Fruit fly (Drosophila melanogaster): Measurements from ENCODE around the gene CG5946.

The CG5946 gene

DNA sequence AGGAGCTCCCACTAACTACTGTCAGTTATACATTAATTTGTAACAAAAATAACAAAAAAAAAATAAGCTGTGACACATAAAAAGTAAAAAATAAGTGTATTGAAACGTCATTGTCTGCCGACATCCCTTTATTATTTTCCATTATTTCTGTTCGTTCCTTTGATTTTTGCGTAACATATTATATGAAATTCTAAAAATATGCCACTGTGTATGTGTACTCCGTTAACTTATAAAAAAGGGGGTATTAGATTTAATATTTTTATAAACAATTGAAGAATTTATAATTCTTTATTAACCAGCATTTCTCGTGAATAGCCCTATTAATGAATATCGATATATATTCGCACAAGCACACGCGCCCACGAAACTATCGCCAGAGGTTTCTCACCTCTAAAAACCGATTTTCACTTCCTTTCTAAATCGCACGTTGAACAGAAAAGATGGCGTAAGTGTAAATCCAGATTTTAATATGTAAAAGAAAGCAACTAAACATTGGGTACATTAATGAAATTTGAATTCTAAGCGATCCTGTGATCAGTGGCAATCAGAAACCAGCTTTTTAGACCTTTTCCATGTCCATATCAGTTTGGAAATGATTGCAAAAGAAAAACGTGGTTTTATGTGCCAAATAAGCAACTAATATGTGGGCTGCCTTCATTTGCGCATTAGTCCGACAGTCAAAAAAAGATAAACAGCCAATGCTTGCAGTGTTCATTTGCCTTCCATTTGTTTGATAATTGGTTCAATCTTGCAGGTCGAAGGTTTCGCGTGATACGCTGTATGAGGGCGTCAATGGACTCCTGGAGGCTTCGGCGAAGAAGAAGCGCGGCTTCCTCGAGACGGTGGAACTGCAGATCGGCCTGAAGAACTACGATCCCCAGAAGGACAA lies 615 bp upstream of the CG5946 start, which contains the start of gene RpL10Ab (continued):
- TF ChIP-seq CG6791 (GFP tag; IDR thresholded peaks at IDR 0.05; ENCODE audit: partially characterized antibody) (peak; percentile 92), Jarid2 (GFP tag; optimal IDR thresholded peaks at IDR 0.05) (peak; percentile 45), gt (GFP tag; IDR thresholded peaks at IDR 0.05) (no peak), CG7372 (GFP tag; IDR thresholded peaks at IDR 0.05) (peak; percentile 66; the same call in 1 of the 2 replicates), CG13123 (GFP tag; optimal IDR thresholded peaks at IDR 0.05) (no peak), CG12659 (GFP tag; optimal IDR thresholded peaks at IDR 0.05) (peak; percentile 47), NK7.1 (GFP tag; optimal IDR thresholded peaks at IDR 0.05) (no peak), dan (GFP tag; IDR thresholded peaks at IDR 0.05) (0 out of 2 replicates have a peak, but pooled peaks have one; percentile 22), emc (GFP tag; optimal IDR thresholded peaks at IDR 0.05) (peak; percentile 6), CG34224 (GFP tag; IDR thresholded peaks at IDR 0.05; ENCODE audit: partially characterized antibody) (peak; percentile 53), CG6854 (GFP tag; optimal IDR thresholded peaks at IDR 0.05) (no peak), sqz (GFP tag; optimal IDR thresholded peaks at IDR 0.05) (peak; percentile 28), CG6813 (GFP tag; optimal IDR thresholded peaks at IDR 0.05) (peak; percentile 49), CG8290 (GFP tag; optimal IDR thresholded peaks at IDR 0.05) (no peak), CG8290 (tag; optimal IDR thresholded peaks at IDR 0.05) (peak in 1 of 2 experiments; percentile 81), Fer2 (tag; optimal IDR thresholded peaks at IDR 0.05) (peak; percentile 7), ttk (GFP tag; IDR thresholded peaks at IDR 0.05) (peak; percentile 48; the same call in 1 of the 2 replicates), salm (tag; optimal IDR thresholded peaks at IDR 0.05) (peak; percentile 17), grn (GFP tag; optimal IDR thresholded peaks at IDR 0.05) (no peak), pum (GFP tag; optimal IDR thresholded peaks at IDR 0.05) (peak; percentile 19), chinmo (GFP tag; IDR thresholded peaks at IDR 0.05; ENCODE audit: partially characterized antibody) (peak; percentile 66; the same call in 1 of the 4 replicates), Nf-YA (GFP tag; IDR thresholded peaks at IDR 0.05) (0 out of 2 replicates have a peak, but pooled peaks have one; percentile 51), CG9876 (GFP tag; optimal IDR thresholded peaks at IDR 0.05) (peak; percentile 47), CG14441 (GFP tag; IDR thresholded peaks at IDR 0.05) (peak; percentile 59), danr (GFP tag; IDR thresholded peaks at IDR 0.05) (peak; percentile 54; the same call in 1 of the 2 replicates), CG6654 (GFP tag; optimal IDR thresholded peaks at IDR 0.05) (peak; percentile 61), peb (GFP tag; IDR thresholded peaks at IDR 0.05) (no peak), dmrt11E (tag; optimal IDR thresholded peaks at IDR 0.05) (peak; percentile 25), H15 (GFP tag; IDR thresholded peaks at IDR 0.05) (peak; percentile 68; the same call in 2 of the 3 replicates), CG5245 (GFP tag; optimal IDR thresholded peaks at IDR 0.05) (peak; percentile 6), dimm (GFP tag; IDR thresholded peaks at IDR 0.05) (0 out of 2 replicates have a peak, but pooled peaks have one; percentile 9), hbn (GFP tag; IDR thresholded peaks at IDR 0.05; ENCODE audit: partially characterized antibody) (peak; percentile 63), cg (GFP tag; optimal IDR thresholded peaks at IDR 0.05) (no peak), eyg (GFP tag; optimal IDR thresholded peaks at IDR 0.05) (no peak), CG43689 (GFP tag; IDR thresholded peaks at IDR 0.05) (peak; percentile 23; the same call in 1 of the 2 replicates), E2f1 (GFP tag; IDR thresholded peaks at IDR 0.05) (peak; percentile 58), CG9817 (tag; optimal IDR thresholded peaks at IDR 0.05) (peak; percentile 76), CG10267 (tag; optimal IDR thresholded peaks at IDR 0.05) (peak; percentile 33), trem (tag; optimal IDR thresholded peaks at IDR 0.05) (peak; percentile 79), CG10431 (GFP tag; optimal IDR thresholded peaks at IDR 0.05) (peak; percentile 42), nau (GFP tag; optimal IDR thresholded peaks at IDR 0.05) (peak; percentile 70), Stat92E (GFP tag; optimal IDR thresholded peaks at IDR 0.05) (no peak), Dek (tag; optimal IDR thresholded peaks at IDR 0.05) (peak; percentile 48), Kr (GFP tag; optimal IDR thresholded peaks at IDR 0.05) (no peak), HHEX (GFP tag; optimal IDR thresholded peaks at IDR 0.05) (peak; percentile 51), bab2 (GFP tag; optimal IDR thresholded peaks at IDR 0.05) (no peak), rib (GFP tag; IDR thresholded peaks at IDR 0.05) (peak; percentile 67; the same call in 1 of the 2 replicates), br (optimal IDR thresholded peaks at IDR 0.05) (no peak)

Data from whole organism, embryonic.